Fruit fly (Drosophila melanogaster) Kc167 (cell line): Measurements from ENCODE around the gene CG14321.

Source experiments
- Sin3A ChIP-seq: fragments of >200 bp; optimal IDR thresholded peaks from 2 replicates; lab custom pipeline; 2018; ENCODE audit warnings: missing external identifiers
- insv ChIP-seq: fragments of >200 bp; optimal IDR thresholded peaks from 3 replicates; lab custom pipeline; 2018; ENCODE audit warnings: missing external identifiers
- psq ChIP-seq: fragments of >200 bp; optimal IDR thresholded peaks from 2 replicates; lab custom pipeline; 2017; ENCODE audit warnings: missing external identifiers
- ttk ChIP-seq: sonication (Bioruptor generic); optimal IDR thresholded peaks from 2 replicates; lab custom pipeline; 2017; ENCODE audit warnings: missing external identifiers

DNA sequence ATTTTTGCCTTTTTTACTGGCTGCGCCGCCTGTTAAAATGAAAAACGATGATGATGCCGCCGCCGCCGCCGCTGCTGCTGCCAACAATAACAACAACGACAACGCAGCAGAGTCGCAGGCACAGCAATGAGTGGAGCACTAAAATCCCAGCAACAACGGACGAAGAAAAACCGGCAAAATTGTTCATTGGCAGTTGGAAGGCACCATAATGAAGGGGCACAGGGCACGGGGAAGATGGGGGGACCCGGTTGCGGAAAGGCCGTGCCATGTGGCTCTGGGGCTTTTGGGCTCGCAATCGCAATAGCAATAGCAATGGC, 28.9 kb upstream of the CG14321 start:
- no peak for TF ChIP-seq psq (lab: Kevin White, UChicago)
- no peak for TF ChIP-seq Sin3A (lab: Kevin White, UChicago)
- TF ChIP-seq ttk (lab: Kevin White, UChicago) = no peak
- no peak for TF ChIP-seq insv
